Fruit fly (Drosophila melanogaster): ENCODE results near the gene CG10565.

- TF ChIP-seq Usf (GFP tag; optimal IDR thresholded peaks at IDR 0.05) (no peak), Oli (tag; optimal IDR thresholded peaks at IDR 0.05) (no peak), prd (optimal IDR thresholded peaks at IDR 0.05) (no peak), prd (GFP tag; IDR thresholded peaks at IDR 0.05) (no peak)
These were observed 34.8 kb downstream of the CG10565 start for dm6 chr3L:21101316-21101715.

All from whole organism, embryonic.